Fruit fly (Drosophila melanogaster) whole organism, embryonic: ENCODE data around the gene RIOK2.

ENCODE experiments used
- Atf6 ChIP-seq: fragments of 200-800 bp; sonication (Bioruptor generic); IDR thresholded peaks from 2 replicates; pipeline ENCODE4 v1.3.6; 2022; ENCODE audit warnings: missing biosample characterization, missing genetic modification characterization
- Bgb ChIP-seq: fragments of 200-800 bp; sonication (Bioruptor generic); IDR thresholded peaks from 2 replicates; pipeline ENCODE4 v1.3.6; 2022; ENCODE audit warnings: missing biosample characterization, missing genetic modification characterization; ENCODE audit not compliant: partially characterized antibody
- CG10462 ChIP-seq: fragments of 200-800 bp; sonication (Bioruptor generic); optimal IDR thresholded peaks from 2 replicates; lab custom pipeline; 2016; ENCODE audit warnings: missing biosample characterization, missing genetic modification characterization
- CG10565 ChIP-seq: fragments of 200-800 bp; sonication (Bioruptor generic); optimal IDR thresholded peaks from 3 replicates; lab custom pipeline; 2016; ENCODE audit warnings: missing biosample characterization, mild to moderate bottlenecking, missing genetic modification characterization
- CG11085 ChIP-seq: fragments of 200-800 bp; sonication (Bioruptor generic); IDR thresholded peaks from 2 replicates; pipeline ENCODE4 v1.3.6; 2022; ENCODE audit warnings: missing biosample characterization, missing genetic modification characterization
- CG13624 ChIP-seq: fragments of 200-800 bp; sonication (Bioruptor generic); optimal IDR thresholded peaks from 2 replicates; lab custom pipeline; 2016; ENCODE audit warnings: missing biosample characterization, missing genetic modification characterization
- CG14860 ChIP-seq: fragments of 200-800 bp; sonication (Bioruptor generic); IDR thresholded peaks from 3 replicates; pipeline ENCODE4 v1.3.6; 2022; ENCODE audit warnings: missing biosample characterization, missing genetic modification characterization; ENCODE audit not compliant: partially characterized antibody
- CG15601 ChIP-seq: fragments of 200-800 bp; sonication (Bioruptor generic); optimal IDR thresholded peaks from 3 replicates; lab custom pipeline; 2019; ENCODE audit warnings: missing biosample characterization, mild to moderate bottlenecking, missing genetic modification characterization, moderate library complexity
- CG18262 ChIP-seq: fragments of 200-800 bp; optimal IDR thresholded peaks from 3 replicates; lab custom pipeline; 2019; ENCODE audit warnings: missing biosample characterization, mild to moderate bottlenecking, missing genetic modification characterization, moderate library complexity
- CG2116 ChIP-seq: fragments of 200-800 bp; sonication (Bioruptor generic); optimal IDR thresholded peaks from 3 replicates; lab custom pipeline; 2018; ENCODE audit warnings: missing biosample characterization, mild to moderate bottlenecking, missing genetic modification characterization
- CG2678 ChIP-seq: fragments of 200-800 bp; sonication (Bioruptor generic); optimal IDR thresholded peaks from 3 replicates; lab custom pipeline; 2019; ENCODE audit warnings: missing biosample characterization, mild to moderate bottlenecking, missing genetic modification characterization, moderate library complexity
- CG2889 ChIP-seq: fragments of 200-800 bp; sonication (Bioruptor generic); IDR thresholded peaks from 3 replicates; pipeline ENCODE4 v1.3.6; 2022; ENCODE audit warnings: missing biosample characterization, missing genetic modification characterization
- CG32767 ChIP-seq: fragments of 200-800 bp; sonication (Bioruptor generic); IDR thresholded peaks from 2 replicates; pipeline ENCODE4 v1.3.6; 2022; ENCODE audit warnings: missing biosample characterization, missing genetic modification characterization
- CG32772 ChIP-seq: fragments of 200-800 bp; sonication (Bioruptor generic); IDR thresholded peaks from 2 replicates; pipeline ENCODE4 v1.3.6; 2022; ENCODE audit warnings: missing biosample characterization, missing genetic modification characterization
- CG3281 ChIP-seq: fragments of 200-800 bp; sonication (Bioruptor generic); optimal IDR thresholded peaks from 3 replicates; lab custom pipeline; 2017; ENCODE audit warnings: missing biosample characterization, mild to moderate bottlenecking, missing genetic modification characterization
- CG7963 ChIP-seq: fragments of 200-800 bp; sonication (Bioruptor generic); IDR thresholded peaks from 3 replicates; pipeline ENCODE4 v1.3.6; 2022; ENCODE audit warnings: missing biosample characterization, missing genetic modification characterization; ENCODE audit not compliant: partially characterized antibody
- CG9876 ChIP-seq: fragments of 200-800 bp; sonication (Bioruptor generic); optimal IDR thresholded peaks from 2 replicates; lab custom pipeline; 2016; ENCODE audit warnings: missing biosample characterization, missing genetic modification characterization
- Eip74EF ChIP-seq, 2 experiments: fragments of 200-800 bp in 1 of 2; fragments of >200 bp in 1 of 2; sonication (Bioruptor generic) in 1 of 2; optimal IDR thresholded peaks; 2 replicates each; lab custom pipeline; 2017 to 2019; ENCODE audit warnings: missing biosample characterization in 2 of 2, missing genetic modification characterization in 2 of 2, mild to moderate bottlenecking in 1 of 2, moderate library complexity in 1 of 2
- Fer1 ChIP-seq: fragments of 200-800 bp; sonication (Bioruptor generic); optimal IDR thresholded peaks from 2 replicates; lab custom pipeline; 2017; ENCODE audit warnings: missing biosample characterization, mild to moderate bottlenecking, missing genetic modification characterization
- Fer2 ChIP-seq: fragments of 200-800 bp; sonication (Bioruptor generic); optimal IDR thresholded peaks from 2 replicates; lab custom pipeline; 2018; ENCODE audit warnings: missing biosample characterization, mild to moderate bottlenecking, missing genetic modification characterization, moderate library complexity
- Fer3 ChIP-seq: fragments of 200-800 bp; sonication (Bioruptor generic); optimal IDR thresholded peaks from 2 replicates; lab custom pipeline; 2018; ENCODE audit warnings: missing biosample characterization, mild to moderate bottlenecking, missing genetic modification characterization, moderate library complexity
- HmgZ ChIP-seq: fragments of 200-800 bp; sonication (Bioruptor generic); optimal IDR thresholded peaks from 2 replicates; lab custom pipeline; 2018; ENCODE audit warnings: missing biosample characterization, mild to moderate bottlenecking, missing genetic modification characterization
- MESR4 ChIP-seq: fragments of 200-800 bp; sonication (Bioruptor generic); optimal IDR thresholded peaks from 2 replicates; lab custom pipeline; 2018; ENCODE audit warnings: missing biosample characterization, mild to moderate bottlenecking, missing genetic modification characterization, moderate library complexity
- Nf-YA ChIP-seq: fragments of 200-800 bp; sonication (Bioruptor generic); IDR thresholded peaks from 2 replicates; pipeline ENCODE4 v1.3.6; 2022; ENCODE audit warnings: missing biosample characterization, missing genetic modification characterization
- Ptx1 ChIP-seq: fragments of 200-800 bp; sonication (Bioruptor generic); IDR thresholded peaks from 2 replicates; pipeline ENCODE4 v1.3.6; 2022; ENCODE audit warnings: missing biosample characterization, missing genetic modification characterization
- Six4 ChIP-seq: fragments of 200-800 bp; sonication (Bioruptor generic); optimal IDR thresholded peaks from 2 replicates; lab custom pipeline; 2016; ENCODE audit warnings: missing biosample characterization, missing genetic modification characterization
- Trl ChIP-seq, 3 experiments: fragments of >200 bp in 2 of 3; fragments of 200-800 bp in 1 of 3; sonication (Bioruptor generic) in 1 of 3; optimal IDR thresholded peaks; 2 replicates in 1 of 3; 3 replicates in 2 of 3; lab custom pipeline; 2016 to 2017; ENCODE audit warnings: missing biosample characterization in 1 of 3, missing genetic modification characterization in 1 of 3
- YL-1 ChIP-seq: fragments of 200-800 bp; sonication (Bioruptor generic); optimal IDR thresholded peaks from 3 replicates; lab custom pipeline; 2017; ENCODE audit warnings: missing biosample characterization, mild to moderate bottlenecking, missing genetic modification characterization
- ab ChIP-seq: fragments of 200-800 bp; sonication (Bioruptor generic); optimal IDR thresholded peaks from 2 replicates; lab custom pipeline; 2016; ENCODE audit warnings: missing biosample characterization, missing genetic modification characterization
- chinmo ChIP-seq: fragments of 200-800 bp; sonication (Bioruptor generic); IDR thresholded peaks from 4 replicates; pipeline ENCODE4 v1.3.6; 2022; ENCODE audit warnings: missing biosample characterization, missing genetic modification characterization; ENCODE audit not compliant: partially characterized antibody
- chn ChIP-seq: fragments of 200-800 bp; sonication (Bioruptor generic); optimal IDR thresholded peaks from 2 replicates; lab custom pipeline; 2016; ENCODE audit warnings: missing biosample characterization, missing genetic modification characterization
- cwo ChIP-seq: fragments of 200-800 bp; sonication (Bioruptor generic); optimal IDR thresholded peaks from 3 replicates; lab custom pipeline; 2017; ENCODE audit warnings: missing biosample characterization, missing genetic modification characterization, mild to moderate bottlenecking, moderate library complexity, missing genetic modification reagents
- dati ChIP-seq: fragments of 200-800 bp; sonication (Bioruptor generic); IDR thresholded peaks from 2 replicates; pipeline ENCODE4 v1.3.6; 2022; ENCODE audit warnings: missing biosample characterization, missing genetic modification characterization
- fd102C ChIP-seq: fragments of 200-800 bp; sonication (Bioruptor generic); optimal IDR thresholded peaks from 2 replicates; lab custom pipeline; 2018; ENCODE audit warnings: missing biosample characterization, mild to moderate bottlenecking, missing genetic modification characterization, moderate library complexity
- fu2 ChIP-seq: fragments of 200-800 bp; sonication (Bioruptor generic); optimal IDR thresholded peaks from 2 replicates; lab custom pipeline; 2016; ENCODE audit warnings: missing biosample characterization, missing genetic modification characterization
- gfzf ChIP-seq: fragments of 200-800 bp; sonication (Bioruptor generic); optimal IDR thresholded peaks from 2 replicates; lab custom pipeline; 2016; ENCODE audit warnings: missing biosample characterization, mild to moderate bottlenecking, missing genetic modification characterization, moderate library complexity
- inv ChIP-seq: fragments of 200-800 bp; sonication (Bioruptor generic); IDR thresholded peaks from 2 replicates; pipeline ENCODE4 v1.3.6; 2022; ENCODE audit warnings: missing biosample characterization, missing genetic modification characterization; ENCODE audit not compliant: partially characterized antibody
- jumu ChIP-seq: fragments of 200-800 bp; sonication (Bioruptor generic); optimal IDR thresholded peaks from 3 replicates; lab custom pipeline; 2016; ENCODE audit warnings: missing biosample characterization, missing genetic modification characterization
- kah ChIP-seq: fragments of 200-800 bp; sonication (Bioruptor generic); optimal IDR thresholded peaks from 2 replicates; lab custom pipeline; 2018; ENCODE audit warnings: missing biosample characterization, mild to moderate bottlenecking, missing genetic modification characterization
- ken ChIP-seq: fragments of 200-800 bp; sonication (Bioruptor generic); IDR thresholded peaks from 3 replicates; pipeline ENCODE4 v1.3.6; 2022; ENCODE audit warnings: missing biosample characterization, missing genetic modification characterization
- nom ChIP-seq: fragments of 200-800 bp; sonication (Bioruptor generic); optimal IDR thresholded peaks from 2 replicates; lab custom pipeline; 2017; ENCODE audit warnings: missing biosample characterization, missing genetic modification characterization, mild to moderate bottlenecking, moderate library complexity, missing genetic modification reagents
- odd ChIP-seq: fragments of 200-800 bp; sonication (Bioruptor generic); optimal IDR thresholded peaks from 2 replicates; lab custom pipeline; 2017; ENCODE audit warnings: missing biosample characterization, mild to moderate bottlenecking, missing genetic modification characterization
- ranshi ChIP-seq: fragments of 200-800 bp; sonication (Bioruptor generic); IDR thresholded peaks from 2 replicates; pipeline ENCODE4 v1.3.6; 2022; ENCODE audit warnings: missing biosample characterization, missing genetic modification characterization
- sens-2 ChIP-seq: fragments of 200-800 bp; sonication (Bioruptor generic); IDR thresholded peaks from 2 replicates; pipeline ENCODE4 v1.3.6; 2022; ENCODE audit warnings: missing biosample characterization, missing genetic modification characterization
- seq ChIP-seq: fragments of 200-800 bp; sonication (Bioruptor generic); IDR thresholded peaks from 2 replicates; pipeline ENCODE4 v1.3.6; 2022; ENCODE audit warnings: missing biosample characterization, missing genetic modification characterization
- sug ChIP-seq: fragments of 200-800 bp; optimal IDR thresholded peaks from 2 replicates; lab custom pipeline; 2019; ENCODE audit warnings: missing biosample characterization, mild to moderate bottlenecking, missing genetic modification characterization, moderate library complexity

RIOK2 gene

dm6 chr3R:25238771-25239700, 26.6 kb upstream of the RIOK2 start (continued):
- no peak for TF ChIP-seq ken (GFP tag; lab: Robert Waterston, UW)
- no peak for TF ChIP-seq Fer2
- peak in 1 of 2 experiments; percentile 10 for TF ChIP-seq Eip74EF (GFP tag; optimal IDR thresholded peaks at IDR 0.05; lab: Kevin White, UChicago)
- TF ChIP-seq ranshi (GFP tag; lab: Robert Waterston, UW), result no peak
- TF ChIP-seq gfzf (GFP tag; lab: Kevin White, UChicago), result no peak
- TF ChIP-seq CG32767 (GFP tag; lab: Robert Waterston, UW), result no peak
- TF ChIP-seq kah (GFP tag; lab: Kevin White, UChicago), result no peak
- no peak for TF ChIP-seq CG3281
- TF ChIP-seq CG32772 (GFP tag; lab: Robert Waterston, UW), result no peak
- TF ChIP-seq odd, result no peak
- TF ChIP-seq seq, result no peak
- TF ChIP-seq sens-2, result no peak
- no peak for TF ChIP-seq Fer3
- no peak for TF ChIP-seq Six4
- TF ChIP-seq sug (tag; lab: Kevin White, UChicago), result peak; percentile 84
- TF ChIP-seq CG15601, result no peak
- no peak for TF ChIP-seq jumu (GFP tag; lab: Kevin White, UChicago)
- peak; percentile 46 for TF ChIP-seq nom
- no peak for TF ChIP-seq CG14860 (GFP tag; lab: Robert Waterston, UW)
- no peak for TF ChIP-seq fu2
- no peak for TF ChIP-seq CG2889
- no peak for TF ChIP-seq Bgb (GFP tag; lab: Robert Waterston, UW)
- no peak for TF ChIP-seq CG18262 (tag; lab: Kevin White, UChicago)
- no peak for TF ChIP-seq Fer1
- no peak for TF ChIP-seq CG11085
- TF ChIP-seq cwo (GFP tag; lab: Kevin White, UChicago), result peak; percentile 64
- no peak for TF ChIP-seq dati (GFP tag; lab: Robert Waterston, UW)
- no peak for TF ChIP-seq Ptx1 (GFP tag; lab: Robert Waterston, UW)
- 0 out of 2 replicates have a peak, but pooled peaks have one; percentile 11 for TF ChIP-seq Atf6
- TF ChIP-seq Nf-YA (GFP tag; lab: Robert Waterston, UW), result no peak
- TF ChIP-seq inv, result no peak
- no peak for TF ChIP-seq ab (GFP tag; lab: Kevin White, UChicago)
- no peak for TF ChIP-seq HmgZ (tag; lab: Kevin White, UChicago)
- no peak for TF ChIP-seq CG10462 (GFP tag; lab: Kevin White, UChicago)
- no peak for TF ChIP-seq chn (GFP tag; lab: Kevin White, UChicago)
- no peak for TF ChIP-seq CG2678 (tag; lab: Kevin White, UChicago)
- TF ChIP-seq chinmo (GFP tag; lab: Robert Waterston, UW), result 0 out of 4 replicates have a peak, but pooled peaks have one; percentile 44

dm6 chr3R:25239880-25240279, 25.8 kb upstream of the RIOK2 start, which contains the start of gene to:
Gene to, plus strand, starts transcription at chr3R:25240180.
- no peak for TF ChIP-seq CG9876 (GFP tag; lab: Kevin White, UChicago)
- TF ChIP-seq fd102C (GFP tag; lab: Kevin White, UChicago), result no peak
- TF ChIP-seq YL-1, result no peak
- TF ChIP-seq CG13624, result no peak
- no peak for TF ChIP-seq ken (GFP tag; lab: Robert Waterston, UW)
- no peak for TF ChIP-seq CG2116
- TF ChIP-seq Trl (optimal IDR thresholded peaks at IDR 0.05; lab: Kevin White, UChicago), result no peak
- TF ChIP-seq Trl (GFP tag; optimal IDR thresholded peaks at IDR 0.05; lab: Kevin White, UChicago), result no peak
- TF ChIP-seq CG10565 (GFP tag; lab: Kevin White, UChicago), result no peak
- TF ChIP-seq CG3281, result no peak
- TF ChIP-seq MESR4 (GFP tag; lab: Kevin White, UChicago), result no peak
- TF ChIP-seq CG7963, result no peak
- TF ChIP-seq, all 482 proteins: peak for 0
